Worm (Caenorhabditis elegans): Measurements from ENCODE around the gene F25E5.1.

F25E5.1 gene

ce11 chrV:7464696-7465095 is 988 bp upstream of the F25E5.1 start, which contains the start of gene srh-89:
srh-89 (minus strand) TSS chrV:7464796.
- TF ChIP-seq C16A3.4 (tag; optimal IDR thresholded peaks at IDR 0.05) = no peak
- no peak for TF ChIP-seq mab-9 (GFP tag; IDR thresholded peaks at IDR 0.05)
- no peak for TF ChIP-seq swsn-7 (tag; optimal IDR thresholded peaks at IDR 0.05)
- no peak for TF ChIP-seq ceh-8 (GFP tag; optimal IDR thresholded peaks at IDR 0.05)
- no peak for TF ChIP-seq nhr-28 (tag; optimal IDR thresholded peaks at IDR 0.05)
- TF ChIP-seq jun-1 (tag; optimal IDR thresholded peaks at IDR 0.05) = no peak
- TF ChIP-seq mef-2 (tag; optimal IDR thresholded peaks at IDR 0.05) = no peak

ce11 chrV:7472815-7473214 is 7.1 kb downstream of the F25E5.1 start, which contains the start of gene str-28:
str-28 (minus strand) TSS chrV:7472915.
- TF ChIP-seq lsy-2 (tag; optimal IDR thresholded peaks at IDR 0.05) (no peak), aly-2 (tag; optimal IDR thresholded peaks at IDR 0.05) (no peak), nhr-71 (tag; optimal IDR thresholded peaks at IDR 0.05) (no peak), ceh-82 (tag; optimal IDR thresholded peaks at IDR 0.05) (no peak), mep-1 (tag; optimal IDR thresholded peaks at IDR 0.05) (no peak), snu-23 (GFP tag; optimal IDR thresholded peaks at IDR 0.05) (no peak), C16A3.4 (tag; optimal IDR thresholded peaks at IDR 0.05) (no peak), nhr-76 (tag; optimal IDR thresholded peaks at IDR 0.05) (no peak)

- no peak for TF ChIP-seq mef-2 (tag; optimal IDR thresholded peaks at IDR 0.05)
- TF ChIP-seq efl-3 (GFP tag; optimal IDR thresholded peaks at IDR 0.05) = no peak
- TF ChIP-seq nhr-19 (GFP tag; conservative IDR thresholded peaks at IDR 0.05) = no peak
- TF ChIP-seq fkh-8 (tag; optimal IDR thresholded peaks at IDR 0.05) = peak; percentile 15
- no peak for TF ChIP-seq pag-3 (tag; optimal IDR thresholded peaks at IDR 0.05; ENCODE audit: borderline replicate concordance, insufficient read depth)
- TF ChIP-seq hlh-4 (tag; optimal IDR thresholded peaks at IDR 0.05) = peak; percentile 63
Measured at ce11 chrV:7476766-7477165, 11.1 kb downstream of the F25E5.1 start, which contains the start of gene srh-125. srh-125 (minus strand) TSS chrV:7476866.

- TF ChIP-seq alr-1 (tag; optimal IDR thresholded peaks at IDR 0.05; ENCODE audit: borderline replicate concordance) = no peak
- TF ChIP-seq C04F5.9 (tag; optimal IDR thresholded peaks at IDR 0.05) = no peak
- no peak for TF ChIP-seq dpl-1 (GFP tag; optimal IDR thresholded peaks at IDR 0.05)
- TF ChIP-seq mdl-1 (tag; optimal IDR thresholded peaks at IDR 0.05) = no peak
- TF ChIP-seq sox-4 (tag; optimal IDR thresholded peaks at IDR 0.05) = no peak
- TF ChIP-seq pqm-1 (tag; optimal IDR thresholded peaks at IDR 0.05) = no peak
- TF ChIP-seq skn-1 (tag; optimal IDR thresholded peaks at IDR 0.05) = no peak
- TF ChIP-seq nhr-28 (tag; optimal IDR thresholded peaks at IDR 0.05) = no peak
- TF ChIP-seq hlh-17 (GFP tag; optimal IDR thresholded peaks at IDR 0.05; ENCODE audit: borderline replicate concordance) = no peak
- no peak for TF ChIP-seq nhr-19 (GFP tag; conservative IDR thresholded peaks at IDR 0.05)
- no peak for TF ChIP-seq lin-14 (GFP tag; optimal IDR thresholded peaks at IDR 0.05)
- no peak for TF ChIP-seq lin-39 (tag; optimal IDR thresholded peaks at IDR 0.05)
- TF ChIP-seq ceh-8 (GFP tag; optimal IDR thresholded peaks at IDR 0.05) = no peak
- no peak for TF ChIP-seq ces-1 (GFP tag; optimal IDR thresholded peaks at IDR 0.05)
- TF ChIP-seq xbp-1 (tag; optimal IDR thresholded peaks at IDR 0.05) = no peak
- TF ChIP-seq ama-1 (optimal IDR thresholded peaks at IDR 0.05) = no peak
- TF ChIP-seq vab-15 (tag; optimal IDR thresholded peaks at IDR 0.05) = no peak
- no peak for TF ChIP-seq nhr-237 (tag; optimal IDR thresholded peaks at IDR 0.05)
- TF ChIP-seq elt-2 (tag; optimal IDR thresholded peaks at IDR 0.05) = no peak
- TF ChIP-seq tlp-1 (tag; optimal IDR thresholded peaks at IDR 0.05) = no peak
Measured at ce11 chrV:7478404-7478803, 12.7 kb downstream of the F25E5.1 start, which contains the start of gene str-190. str-190 (minus strand) TSS chrV:7478504.

- no peak for TF ChIP-seq alr-1 (tag; optimal IDR thresholded peaks at IDR 0.05; ENCODE audit: borderline replicate concordance)
- no peak for TF ChIP-seq pax-3 (tag; optimal IDR thresholded peaks at IDR 0.05)
- no peak for TF ChIP-seq efl-1 (optimal IDR thresholded peaks at IDR 0.05)
- peak in 1 of 2 experiments; percentile 57 for TF ChIP-seq efl-1 (GFP tag; optimal IDR thresholded peaks at IDR 0.05 in 1 of 2)
Measured at ce11 chrV:7480949-7481348, 15.3 kb downstream of the F25E5.1 start, which contains the start of gene C18B10.6. C18B10.6 (minus strand) TSS chrV:7481049.

All from whole organism, L1 larva.